Fruit fly (Drosophila melanogaster): ENCODE measurements around the gene CG6333.

DNA sequence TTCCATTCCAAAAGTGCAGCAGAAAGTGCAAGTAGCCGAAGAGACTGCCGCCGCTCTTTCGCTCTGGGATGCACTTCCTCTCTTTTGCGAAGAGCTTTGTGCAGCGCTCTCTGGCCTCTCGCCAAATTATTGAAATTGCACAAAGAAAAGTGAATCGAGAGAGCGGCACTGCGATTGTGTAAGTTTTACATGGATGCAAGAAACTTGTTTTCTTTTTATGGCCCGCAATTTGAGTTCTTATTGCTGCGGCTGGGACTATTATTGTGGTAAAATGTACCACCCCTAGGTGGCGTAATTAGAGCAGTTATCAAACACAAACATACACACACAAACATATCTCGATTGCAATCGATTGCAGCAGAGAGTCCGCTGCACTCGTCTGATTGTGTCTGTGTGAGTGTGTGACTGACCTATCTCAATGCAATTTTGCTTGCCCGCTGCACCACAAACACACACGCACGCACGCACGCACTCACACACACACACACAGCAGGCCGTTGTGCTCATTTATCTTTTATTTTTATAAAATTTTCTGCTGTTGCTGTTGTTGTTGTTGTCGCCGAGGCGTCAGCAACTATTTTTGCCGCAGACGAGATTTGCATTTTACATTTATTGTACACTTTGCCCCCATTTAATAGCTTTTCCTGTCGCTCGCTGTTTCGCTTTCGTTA, 14.4 kb upstream of the CG6333 start:
- TF ChIP-seq Sin3A (optimal IDR thresholded peaks at IDR 0.05): no peak
- no peak for TF ChIP-seq psq (optimal IDR thresholded peaks at IDR 0.05)
- TF ChIP-seq insv (optimal IDR thresholded peaks at IDR 0.05): no peak
- TF ChIP-seq h (optimal IDR thresholded peaks at IDR 0.05): no peak
